Worm (Caenorhabditis elegans) whole organism, mixed stage, embryonic: ENCODE data around the gene C45G9.2.

ENCODE experiments used
- M03D4.4 ChIP-seq: sonication (generic microtip); optimal IDR thresholded peaks from 2 replicates; lab custom pipeline; 2017; ENCODE audit warnings: mild to moderate bottlenecking, missing genetic modification characterization, missing compliant biosample characterization
- bed-3 ChIP-seq: fragments of 200-800 bp; sonication (Bioruptor generic); optimal IDR thresholded peaks from 3 replicates; lab custom pipeline; 2018; ENCODE audit warnings: mild to moderate bottlenecking, missing genetic modification characterization, moderate library complexity, missing compliant biosample characterization
- blmp-1 ChIP-seq: fragments of 150-350 bp; optimal IDR thresholded peaks from 2 replicates; lab custom pipeline; 2014; ENCODE audit warnings: missing biosample characterization, missing genetic modification characterization
- ceh-39 ChIP-seq: fragments of 150-350 bp; optimal IDR thresholded peaks from 2 replicates; lab custom pipeline; 2014; ENCODE audit warnings: missing biosample characterization, missing genetic modification characterization
- ceh-43 ChIP-seq: fragments of 200-800 bp; sonication (Bioruptor generic); optimal IDR thresholded peaks from 2 replicates; lab custom pipeline; 2018; ENCODE audit warnings: mild to moderate bottlenecking, missing genetic modification characterization, moderate library complexity, missing compliant biosample characterization
- ceh-83 ChIP-seq: fragments of 200-800 bp; sonication (Bioruptor generic); optimal IDR thresholded peaks from 2 replicates; lab custom pipeline; 2018; ENCODE audit warnings: mild to moderate bottlenecking, missing genetic modification characterization, missing compliant biosample characterization
- ces-1 ChIP-seq: fragments of 150-350 bp; optimal IDR thresholded peaks from 2 replicates; lab custom pipeline; 2014; ENCODE audit warnings: missing biosample characterization, missing genetic modification reagents, missing genetic modification characterization
- cnd-1 ChIP-seq: fragments of 200-800 bp; sonication (Bioruptor generic); optimal IDR thresholded peaks from 2 replicates; lab custom pipeline; 2018; ENCODE audit warnings: mild to moderate bottlenecking, missing genetic modification characterization, missing compliant biosample characterization
- drap-1 ChIP-seq: fragments of 200-800 bp; sonication (Bioruptor generic); optimal IDR thresholded peaks from 3 replicates; lab custom pipeline; 2018; ENCODE audit warnings: mild to moderate bottlenecking, missing genetic modification characterization, missing compliant biosample characterization
- elt-1 ChIP-seq: sonication (generic microtip); optimal IDR thresholded peaks from 2 replicates; lab custom pipeline; 2017; ENCODE audit warnings: missing genetic modification characterization, mild to moderate bottlenecking, missing compliant biosample characterization, antibody characterized with exemption, moderate library complexity, borderline replicate concordance; ENCODE audit not compliant: insufficient read depth
- elt-3 ChIP-seq: fragments of 150-350 bp; optimal IDR thresholded peaks from 2 replicates; lab custom pipeline; 2014; ENCODE audit warnings: missing biosample characterization, missing genetic modification characterization
- flh-1 ChIP-seq: fragments of 200-800 bp; sonication (Bioruptor generic); optimal IDR thresholded peaks from 2 replicates; lab custom pipeline; 2018; ENCODE audit warnings: mild to moderate bottlenecking, missing genetic modification characterization, moderate library complexity, missing compliant biosample characterization
- ham-2 ChIP-seq: fragments of 200-800 bp; sonication (Bioruptor generic); optimal IDR thresholded peaks from 2 replicates; lab custom pipeline; 2018; ENCODE audit warnings: mild to moderate bottlenecking, missing genetic modification characterization, missing compliant biosample characterization
- hlh-1 ChIP-seq: fragments of 150-350 bp; optimal IDR thresholded peaks from 2 replicates; lab custom pipeline; 2014; ENCODE audit warnings: missing biosample characterization, missing genetic modification reagents, missing genetic modification characterization
- lin-13 ChIP-seq: fragments of 150-350 bp; optimal IDR thresholded peaks from 2 replicates; lab custom pipeline; 2014; ENCODE audit warnings: missing biosample characterization, missing genetic modification characterization
- lin-32 ChIP-seq: fragments of 200-800 bp; sonication (Bioruptor generic); optimal IDR thresholded peaks from 2 replicates; lab custom pipeline; 2018; ENCODE audit warnings: mild to moderate bottlenecking, missing genetic modification characterization, missing compliant biosample characterization
- lsy-2 ChIP-seq: fragments of 150-350 bp; optimal IDR thresholded peaks from 2 replicates; lab custom pipeline; 2014; ENCODE audit warnings: missing biosample characterization, missing genetic modification characterization
- mab-5 ChIP-seq: fragments of 150-350 bp; optimal IDR thresholded peaks from 2 replicates; lab custom pipeline; 2014; ENCODE audit warnings: missing biosample characterization, missing genetic modification characterization
- mep-1 ChIP-seq: fragments of 150-350 bp; optimal IDR thresholded peaks from 2 replicates; lab custom pipeline; 2017; ENCODE audit warnings: missing biosample characterization, missing genetic modification reagents, missing genetic modification characterization, inconsistent platforms
- mls-2 ChIP-seq: sonication (generic microtip); optimal IDR thresholded peaks from 2 replicates; lab custom pipeline; 2016; ENCODE audit warnings: mild to moderate bottlenecking, missing genetic modification characterization, moderate library complexity, missing compliant biosample characterization
- nhr-12 ChIP-seq: fragments of 150-350 bp; optimal IDR thresholded peaks from 2 replicates; lab custom pipeline; 2014; ENCODE audit warnings: missing biosample characterization, missing genetic modification characterization
- nhr-2 ChIP-seq: fragments of 150-350 bp; optimal IDR thresholded peaks from 2 replicates; lab custom pipeline; 2014; ENCODE audit warnings: missing biosample characterization, missing genetic modification characterization
- nhr-237 ChIP-seq: fragments of 150-350 bp; optimal IDR thresholded peaks from 2 replicates; lab custom pipeline; 2014; ENCODE audit warnings: missing biosample characterization, missing genetic modification characterization
- nhr-28 ChIP-seq: fragments of 150-350 bp; optimal IDR thresholded peaks from 2 replicates; lab custom pipeline; 2014; ENCODE audit warnings: missing biosample characterization, missing genetic modification characterization
- nhr-76 ChIP-seq: sonication (generic microtip); optimal IDR thresholded peaks from 2 replicates; lab custom pipeline; 2017; ENCODE audit warnings: missing biosample characterization, missing genetic modification characterization
- pha-4 ChIP-seq: fragments of 150-350 bp; optimal IDR thresholded peaks from 2 replicates; lab custom pipeline; 2018; ENCODE audit warnings: missing biosample characterization, missing genetic modification reagents, missing genetic modification characterization
- sem-2 ChIP-seq: fragments of 200-800 bp; sonication (Bioruptor generic); optimal IDR thresholded peaks from 2 replicates; lab custom pipeline; 2018; ENCODE audit warnings: mild to moderate bottlenecking, missing genetic modification characterization, missing compliant biosample characterization
- snpc-4 ChIP-seq: fragments of 150-350 bp; optimal IDR thresholded peaks from 2 replicates; lab custom pipeline; 2014; ENCODE audit warnings: missing biosample characterization, missing genetic modification characterization
- sptf-1 ChIP-seq: sonication (generic microtip); optimal IDR thresholded peaks from 2 replicates; lab custom pipeline; 2017; ENCODE audit warnings: mild to moderate bottlenecking, missing genetic modification characterization, moderate library complexity, missing compliant biosample characterization
- tbx-8 ChIP-seq: fragments of 200-800 bp; sonication (Bioruptor generic); optimal IDR thresholded peaks from 2 replicates; lab custom pipeline; 2018; ENCODE audit warnings: mild to moderate bottlenecking, missing genetic modification characterization, moderate library complexity, missing compliant biosample characterization
- unc-120 ChIP-seq: sonication (generic microtip); optimal IDR thresholded peaks from 2 replicates; lab custom pipeline; 2017; ENCODE audit warnings: missing genetic modification characterization, missing compliant biosample characterization; ENCODE audit not compliant: poor library complexity, severe bottlenecking
- unc-39 ChIP-seq: fragments of 150-350 bp; optimal IDR thresholded peaks from 2 replicates; lab custom pipeline; 2014; ENCODE audit warnings: missing biosample characterization, missing genetic modification characterization
- unc-62 ChIP-seq: fragments of 150-350 bp; optimal IDR thresholded peaks from 2 replicates; lab custom pipeline; 2014; ENCODE audit warnings: missing biosample characterization, missing genetic modification reagents, missing genetic modification characterization
- zip-8 ChIP-seq: fragments of 150-350 bp; optimal IDR thresholded peaks from 2 replicates; lab custom pipeline; 2014; ENCODE audit warnings: missing biosample characterization, missing genetic modification characterization
- ztf-11 ChIP-seq: fragments of 150-350 bp; optimal IDR thresholded peaks from 2 replicates; lab custom pipeline; 2014; ENCODE audit warnings: missing biosample characterization, missing genetic modification characterization

The C45G9.2 gene

ce11 chrIII:5024393-5024964 lies 44.4 kb upstream of the C45G9.2 start, which contains the start of gene pcf-11:
pcf-11 (plus strand) TSS chrIII:5024914.
- TF ChIP-seq ceh-39 (tag; lab: Kevin White, UChicago), result peak; percentile 84
- peak; percentile 27 for TF ChIP-seq ham-2 (GFP tag; lab: Kevin White, UChicago)
- no peak for TF ChIP-seq bed-3 (GFP tag; lab: Kevin White, UChicago)
- no peak for TF ChIP-seq nhr-28 (tag; lab: Kevin White, UChicago)
- TF ChIP-seq ceh-83 (GFP tag; lab: Kevin White, UChicago), result peak; percentile 70
- TF ChIP-seq nhr-237 (tag; lab: Kevin White, UChicago), result no peak
- no peak for TF ChIP-seq zip-8 (tag; lab: Kevin White, UChicago)
- no peak for TF ChIP-seq elt-1 (tag; lab: Kevin White, UChicago)
- peak; percentile 3 for TF ChIP-seq unc-62 (GFP tag; lab: Kevin White, UChicago)
- TF ChIP-seq hlh-1 (tag; lab: Kevin White, UChicago), result peak; percentile 61
- no peak for TF ChIP-seq drap-1
- TF ChIP-seq elt-3 (tag; lab: Kevin White, UChicago), result no peak
- TF ChIP-seq ztf-11 (tag; lab: Kevin White, UChicago), result no peak
- peak; percentile 14 for TF ChIP-seq lin-32 (GFP tag; lab: Kevin White, UChicago)
- peak; percentile 23 for TF ChIP-seq lsy-2 (tag; lab: Kevin White, UChicago)
- peak; percentile 13 for TF ChIP-seq unc-120
- no peak for TF ChIP-seq blmp-1 (tag; lab: Kevin White, UChicago)
- TF ChIP-seq sptf-1 (tag; lab: Kevin White, UChicago), result no peak
- TF ChIP-seq mep-1, result peak; percentile 1
- TF ChIP-seq nhr-2 (tag; lab: Kevin White, UChicago), result no peak
- no peak for TF ChIP-seq nhr-12 (tag; lab: Kevin White, UChicago)
- TF ChIP-seq ces-1 (GFP tag; lab: Kevin White, UChicago), result peak; percentile 43

- TF ChIP-seq lin-13 (tag; lab: Kevin White, UChicago), result no peak
- no peak for TF ChIP-seq snpc-4
- no peak for TF ChIP-seq nhr-237 (tag; lab: Kevin White, UChicago)
- TF ChIP-seq, all 35 proteins: peak for 0
Observed at ce11 chrIII:5025136-5025629, 43.7 kb upstream of the C45G9.2 start.

ce11 chrIII:5026366-5026765 lies 42.5 kb upstream of the C45G9.2 start:
- no peak for TF ChIP-seq elt-3 (tag; lab: Kevin White, UChicago)
- TF ChIP-seq mab-5 (tag; lab: Kevin White, UChicago), result no peak
- TF ChIP-seq ceh-83 (GFP tag; lab: Kevin White, UChicago), result no peak
- TF ChIP-seq mls-2, result no peak
- no peak for TF ChIP-seq unc-120
- no peak for TF ChIP-seq nhr-76
- TF ChIP-seq ces-1 (GFP tag; lab: Kevin White, UChicago), result no peak
- TF ChIP-seq, all 35 proteins: peak for 0

- TF ChIP-seq ceh-43 (GFP tag; lab: Kevin White, UChicago), result no peak
- TF ChIP-seq nhr-76, result no peak
- no peak for TF ChIP-seq bed-3 (GFP tag; lab: Kevin White, UChicago)
- TF ChIP-seq flh-1 (GFP tag; lab: Kevin White, UChicago), result no peak
- peak; percentile 49 for TF ChIP-seq ceh-83 (GFP tag; lab: Kevin White, UChicago)
- no peak for TF ChIP-seq blmp-1 (tag; lab: Kevin White, UChicago)
- TF ChIP-seq ceh-39 (tag; lab: Kevin White, UChicago), result no peak
- TF ChIP-seq lin-32 (GFP tag; lab: Kevin White, UChicago), result no peak
- no peak for TF ChIP-seq pha-4 (tag; lab: Kevin White, UChicago)
- TF ChIP-seq nhr-12 (tag; lab: Kevin White, UChicago), result no peak
- no peak for TF ChIP-seq unc-120
- TF ChIP-seq lin-13 (tag; lab: Kevin White, UChicago), result no peak
- peak; percentile 37 for TF ChIP-seq M03D4.4
- peak; percentile 8 for TF ChIP-seq mls-2
- peak; percentile 13 for TF ChIP-seq tbx-8 (GFP tag; lab: Kevin White, UChicago)
- no peak for TF ChIP-seq ham-2 (GFP tag; lab: Kevin White, UChicago)
- peak; percentile 51 for TF ChIP-seq sptf-1 (tag; lab: Kevin White, UChicago)
- no peak for TF ChIP-seq cnd-1 (tag; lab: Kevin White, UChicago)
- no peak for TF ChIP-seq unc-39
- TF ChIP-seq hlh-1 (tag; lab: Kevin White, UChicago), result no peak
- TF ChIP-seq snpc-4, result no peak
- TF ChIP-seq mep-1, result no peak
- TF ChIP-seq nhr-237 (tag; lab: Kevin White, UChicago), result no peak
- no peak for TF ChIP-seq elt-1 (tag; lab: Kevin White, UChicago)
- TF ChIP-seq sem-2 (GFP tag; lab: Kevin White, UChicago), result no peak
- no peak for TF ChIP-seq nhr-2 (tag; lab: Kevin White, UChicago)
- TF ChIP-seq ztf-11 (tag; lab: Kevin White, UChicago), result no peak
Observed at ce11 chrIII:5027219-5027618, 41.6 kb upstream of the C45G9.2 start.
